Fruit fly (Drosophila melanogaster) whole organism, larva: Measurements from ENCODE around the gene LanA.
A peak's percentile ranks its signal among the peaks of the same experiment; 100 is the strongest.

ENCODE experiments used
- noc ChIP-seq: fragments of 200-800 bp; sonication (Bioruptor generic); optimal IDR thresholded peaks from 3 replicates; lab custom pipeline; 2019; ENCODE audit warnings: missing biosample characterization, mild to moderate bottlenecking, missing genetic modification characterization, moderate library complexity

LanA gene

DNA sequence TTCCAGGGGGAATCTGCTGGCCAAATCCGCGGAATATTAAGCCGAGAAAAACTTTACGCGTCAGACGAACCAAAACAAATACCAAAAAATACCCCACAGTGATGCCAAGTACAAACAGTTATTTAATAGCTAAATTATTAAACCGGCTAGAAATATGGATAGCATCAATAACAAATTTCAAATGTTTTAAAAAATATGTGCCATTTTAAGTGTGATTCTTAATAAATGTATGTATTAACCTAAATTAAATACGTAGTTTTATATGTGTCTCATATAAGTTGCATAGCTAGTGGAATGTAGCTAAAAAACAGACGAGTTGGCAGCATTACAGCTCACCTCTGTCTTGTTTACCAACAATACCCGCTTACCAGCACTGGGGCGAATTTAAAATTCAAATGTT is 36.0 kb downstream of the LanA start, which contains the start of gene CG10274:
Gene CG10274, minus strand, starts transcription at position 54 of the 400 bp plus-strand sequence.
- TF ChIP-seq noc = no peak

DNA sequence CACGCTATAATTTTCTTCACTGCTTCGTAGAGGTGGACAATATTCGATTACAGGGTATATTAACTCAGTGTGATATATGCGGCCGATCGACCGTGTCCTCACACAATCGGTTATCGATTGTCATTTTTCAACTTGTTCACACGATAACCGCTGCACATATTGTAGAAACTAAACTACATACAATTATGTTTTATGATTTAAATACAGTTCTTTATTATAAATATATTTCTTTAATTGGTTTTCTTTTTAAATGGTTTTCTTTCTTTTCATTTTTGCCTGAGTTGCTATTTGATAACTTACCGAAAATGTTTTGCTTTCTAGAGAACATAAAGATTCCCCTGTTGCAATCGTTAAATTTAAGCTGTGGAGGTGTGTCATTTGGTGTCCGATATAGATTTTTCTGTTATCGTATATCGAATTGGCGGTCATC is 44.0 kb downstream of the LanA start, which contains the start of the genes fmt and CG7376:
Gene fmt, minus strand, starts transcription at position 55 of the 430 bp plus-strand sequence.
Gene CG7376, plus strand, starts transcription at position 423 of the 430 bp plus-strand sequence.
- TF ChIP-seq noc = no peak

dm6 chr3L:6162483-6163128 is 55.2 kb downstream of the LanA start, which contains the start of gene Prdm13:
Gene Prdm13, plus strand, starts transcription at chr3L:6163127.
- TF ChIP-seq noc = no peak

dm6 chr3L:6161997-6162396 is 55.8 kb downstream of the LanA start:
- TF ChIP-seq noc = no peak

- TF ChIP-seq noc = no peak
Measured at dm6 chr3L:6160514-6160913, 57.3 kb downstream of the LanA start, which contains the start of gene Cpr65Az. Gene Cpr65Az, plus strand, starts transcription at chr3L:6160814.

DNA sequence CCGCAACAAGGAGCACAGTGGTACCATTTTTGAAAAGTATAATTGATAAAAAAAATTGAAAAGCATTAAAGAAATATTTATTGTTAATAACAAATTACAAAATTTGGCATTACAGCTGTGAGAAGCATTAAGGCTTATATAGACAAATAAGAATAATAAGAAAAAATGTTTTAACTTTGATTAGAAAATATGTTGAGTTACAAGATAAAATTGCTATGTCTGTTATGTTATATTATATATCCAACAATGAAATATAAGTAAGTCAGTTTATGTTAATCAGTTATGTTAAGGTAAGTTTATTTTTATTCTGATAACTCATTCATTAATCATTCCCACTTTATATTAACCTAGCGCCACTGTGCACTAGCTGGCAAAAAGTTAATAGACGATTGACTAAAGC is 58.0 kb downstream of the LanA start:
- no peak for TF ChIP-seq noc

dm6 chr3L:6158530-6158929 is 59.3 kb downstream of the LanA start, which contains the start of gene Cpr65Ay:
Gene Cpr65Ay, minus strand, starts transcription at chr3L:6158630.
- no peak for TF ChIP-seq noc

DNA sequence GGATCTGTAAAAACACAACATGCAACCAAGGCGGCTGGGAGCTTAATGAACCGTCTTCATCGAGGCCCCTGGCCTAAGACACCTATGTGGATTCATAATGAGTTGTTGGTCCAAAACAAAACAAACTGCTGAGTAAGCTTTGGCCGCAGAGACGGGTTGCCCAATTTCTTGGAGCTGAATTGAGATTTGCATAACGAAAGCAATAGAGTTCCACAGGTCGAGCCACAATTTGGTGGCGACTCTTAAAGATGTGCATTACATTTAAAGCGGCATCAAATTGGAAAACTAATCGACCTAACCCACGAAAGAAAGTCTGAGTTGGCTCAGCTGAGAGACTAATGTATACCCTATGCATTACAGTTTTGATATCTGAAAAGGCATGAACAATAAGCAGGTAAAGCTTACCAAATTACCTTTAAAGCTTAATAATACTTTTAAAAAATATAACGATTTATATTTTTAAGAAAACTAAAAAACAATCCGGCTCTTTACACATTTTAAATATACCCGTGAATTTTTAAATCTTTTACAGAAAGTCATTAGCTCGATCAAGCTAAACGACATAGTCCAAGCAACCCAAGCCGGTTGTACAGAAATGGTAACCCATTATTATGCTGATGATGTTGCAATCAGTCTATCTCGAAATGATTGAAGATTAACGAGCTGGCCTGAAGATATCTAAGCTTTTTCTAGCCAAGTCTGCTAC is 60.3 kb downstream of the LanA start, which contains the start of gene CG13297:
Gene CG13297, minus strand, starts transcription at position 51 of the 706 bp plus-strand sequence.
- TF ChIP-seq noc = peak; percentile 15

DNA sequence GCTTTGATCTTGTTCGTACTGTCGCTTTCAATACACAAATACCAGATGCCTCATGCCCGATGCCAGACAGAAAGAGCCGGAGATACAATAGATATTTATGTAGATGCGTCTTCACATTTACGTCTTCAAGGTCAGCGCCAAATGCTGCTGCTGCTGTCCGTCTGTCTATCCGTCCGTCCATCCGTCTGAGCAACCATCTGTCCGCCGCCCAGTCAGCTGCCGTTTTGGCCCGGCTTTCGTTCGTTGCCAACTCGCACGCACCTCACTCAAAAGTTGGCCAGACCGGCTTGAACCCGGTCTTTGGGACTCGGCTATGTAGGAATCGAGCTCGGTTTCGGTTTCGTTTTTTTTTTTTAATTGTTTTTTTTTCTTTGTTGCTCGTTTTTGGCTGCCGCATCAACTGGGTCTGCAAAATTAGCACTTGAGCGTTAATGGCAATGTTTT is 62.8 kb downstream of the LanA start:
- no peak for TF ChIP-seq noc
